Worm (Caenorhabditis elegans) whole organism, L1 larva: Measurements from ENCODE around the gene sms-1.

Experiments used
- C04F5.9 ChIP-seq: sonication (generic microtip); optimal IDR thresholded peaks from 2 replicates; lab custom pipeline; 2016; ENCODE audit warnings: missing genetic modification characterization, missing compliant biosample characterization
- ceh-63 ChIP-seq: fragments of 200-800 bp; sonication (Bioruptor generic); optimal IDR thresholded peaks from 2 replicates; lab custom pipeline; 2018; ENCODE audit warnings: mild to moderate bottlenecking, missing genetic modification characterization, missing compliant biosample characterization
- egl-27 ChIP-seq, 2 experiments: fragments of 150-350 bp in 1 of 2; sonication (generic microtip); optimal IDR thresholded peaks; 3 replicates each; lab custom pipeline; 2017 to 2018; ENCODE audit warnings: missing biosample characterization in 2 of 2, missing genetic modification characterization in 2 of 2, missing genetic modification reagents in 2 of 2
- hlh-4 ChIP-seq: sonication (generic microtip); optimal IDR thresholded peaks from 2 replicates; lab custom pipeline; 2016; ENCODE audit warnings: mild to moderate bottlenecking, missing genetic modification characterization, missing compliant biosample characterization
- mef-2 ChIP-seq: fragments of 150-350 bp; optimal IDR thresholded peaks from 2 replicates; lab custom pipeline; 2014; ENCODE audit warnings: missing biosample characterization, missing genetic modification characterization
- mep-1 ChIP-seq: fragments of 150-350 bp; optimal IDR thresholded peaks from 2 replicates; lab custom pipeline; 2014; ENCODE audit warnings: missing biosample characterization, missing genetic modification characterization
- nhr-20 ChIP-seq: sonication (generic microtip); optimal IDR thresholded peaks from 2 replicates; lab custom pipeline; 2016; ENCODE audit warnings: mild to moderate bottlenecking, missing genetic modification characterization, missing compliant biosample characterization
- pax-3 ChIP-seq: fragments of 200-800 bp; sonication (Bioruptor generic); optimal IDR thresholded peaks from 2 replicates; lab custom pipeline; 2018; ENCODE audit warnings: mild to moderate bottlenecking, missing genetic modification characterization, moderate library complexity, missing compliant biosample characterization
- rnt-1 ChIP-seq: sonication (generic microtip); optimal IDR thresholded peaks from 2 replicates; lab custom pipeline; 2016; ENCODE audit warnings: mild to moderate bottlenecking, missing genetic modification characterization, moderate library complexity, missing compliant biosample characterization
- swsn-7 ChIP-seq: sonication (generic microtip); optimal IDR thresholded peaks from 2 replicates; lab custom pipeline; 2016; ENCODE audit warnings: missing genetic modification characterization, missing compliant biosample characterization
- tlp-1 ChIP-seq: fragments of 150-350 bp; optimal IDR thresholded peaks from 2 replicates; lab custom pipeline; 2014; ENCODE audit warnings: missing biosample characterization, missing genetic modification characterization
- ztf-11 ChIP-seq, 2 experiments: sonication (generic microtip); optimal IDR thresholded peaks; 2 replicates each; lab custom pipeline; 2016 to 2017; ENCODE audit warnings: missing genetic modification characterization in 2 of 2, missing biosample characterization in 1 of 2, missing compliant biosample characterization in 1 of 2

The sms-1 gene

DNA sequence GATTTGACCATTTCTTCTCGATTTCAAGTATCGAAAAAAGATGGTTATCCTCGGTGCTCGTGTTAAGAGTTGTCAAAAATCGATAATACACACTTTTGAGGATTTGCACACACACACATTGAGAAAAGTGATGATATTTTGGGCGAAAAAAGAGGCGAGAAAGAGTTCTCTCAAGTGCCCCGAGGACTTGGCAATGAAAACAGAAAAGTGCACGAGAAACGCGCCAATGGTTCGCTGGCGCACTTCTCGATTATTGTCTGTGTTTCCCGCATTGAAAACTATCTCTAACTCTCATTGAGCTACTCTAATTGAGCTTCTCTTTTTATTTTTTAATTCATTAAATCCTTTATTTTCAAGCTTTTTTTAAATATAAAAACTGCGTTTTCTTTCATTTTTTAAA lies 64.3 kb downstream of the sms-1 start (continued):
- TF ChIP-seq ceh-63 (GFP tag; lab: Kevin White, UChicago), result no peak
- TF ChIP-seq mep-1, result peak; percentile 88
- TF ChIP-seq rnt-1 (tag; lab: Kevin White, UChicago), result peak; percentile 87
- peak; percentile 43 for TF ChIP-seq C04F5.9 (tag; lab: Kevin White, UChicago)
- peak; percentile 73 for TF ChIP-seq nhr-20 (tag; lab: Kevin White, UChicago)
- TF ChIP-seq ztf-11 (tag; optimal IDR thresholded peaks at IDR 0.05; lab: Kevin White, UChicago), result no peak
- no peak for TF ChIP-seq pax-3 (tag; lab: Kevin White, UChicago)
- TF ChIP-seq mef-2 (tag; lab: Kevin White, UChicago), result peak; percentile 13
- TF ChIP-seq egl-27 (tag; optimal IDR thresholded peaks at IDR 0.05; lab: Kevin White, UChicago), result no peak
- no peak for TF ChIP-seq hlh-4
- TF ChIP-seq tlp-1 (tag; lab: Kevin White, UChicago), result no peak
- peak; percentile 78 for TF ChIP-seq swsn-7 (tag; lab: Kevin White, UChicago)
